Worm (Caenorhabditis elegans): ENCODE measurements around the gene pqn-84.

DNA sequence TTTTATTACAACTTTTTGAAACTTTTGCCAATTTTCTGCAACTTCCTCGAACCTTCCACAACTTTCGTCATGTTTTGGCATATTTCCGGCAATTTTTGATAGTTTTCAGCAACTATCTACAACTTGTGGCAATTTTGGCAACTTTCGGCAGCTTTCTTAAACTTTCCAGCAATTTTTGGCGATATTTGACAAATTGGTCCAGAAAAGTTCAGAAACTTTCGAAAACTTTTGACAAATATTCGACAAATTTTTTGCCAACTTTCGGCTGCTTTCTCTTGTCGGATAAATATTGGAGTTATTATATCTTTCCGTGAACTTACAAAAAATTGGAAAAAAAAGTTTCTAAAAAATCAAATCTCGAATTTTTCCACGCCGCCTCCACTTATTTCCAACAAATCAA, 30.3 kb downstream of the pqn-84 start, which contains the start of gene Y41C4A.18:
- no peak for TF ChIP-seq F13C5.2 (tag; optimal IDR thresholded peaks at IDR 0.05)
- no peak for TF ChIP-seq ama-1 (optimal IDR thresholded peaks at IDR 0.05)
- TF ChIP-seq sea-1 (GFP tag; conservative IDR thresholded peaks at IDR 0.05), result no peak
- no peak for TF ChIP-seq flt-1 (GFP tag; IDR thresholded peaks at IDR 0.05)
- no peak for TF ChIP-seq pes-1 (GFP tag; IDR thresholded peaks at IDR 0.05)
- no peak for TF ChIP-seq ceh-13 (GFP tag; optimal IDR thresholded peaks at IDR 0.05)
